Worm (Caenorhabditis elegans): ENCODE data around the gene F14F9.4.

DNA sequence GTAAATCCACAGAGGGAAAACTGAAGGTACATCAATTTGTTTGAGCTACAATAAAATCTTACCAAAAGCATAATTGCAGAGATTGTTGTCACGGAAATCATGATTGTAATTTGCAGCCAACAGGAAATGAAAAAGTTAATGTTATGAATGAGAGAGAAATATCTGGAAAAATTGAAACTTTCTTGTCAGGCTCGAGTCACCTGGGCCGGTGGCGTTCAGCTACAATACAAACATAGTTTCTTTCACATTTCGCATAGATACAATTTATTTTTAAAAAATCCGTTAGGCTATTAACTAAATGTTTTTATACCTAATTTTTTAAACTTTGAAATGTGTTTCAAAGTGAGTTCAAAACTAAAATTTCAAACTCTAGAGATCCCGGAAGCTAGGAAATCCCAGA, 25.1 kb downstream of the F14F9.4 start, which contains the start of gene srx-39:
- TF ChIP-seq dao-5 (tag; optimal IDR thresholded peaks at IDR 0.05) (no peak), him-1 (tag; optimal IDR thresholded peaks at IDR 0.05) (no peak)

Measured in whole organism, L4/young adult.